Fruit fly (Drosophila melanogaster): ENCODE measurements around the gene CG33346.

dm6 chr3R:28620813-28621212, 48.2 kb upstream of the CG33346 start:
- TF ChIP-seq EcR (GFP tag; optimal IDR thresholded peaks at IDR 0.05) (no peak), CG8478 (optimal IDR thresholded peaks at IDR 0.05) (no peak), Dll (optimal IDR thresholded peaks at IDR 0.05) (no peak), psq (optimal IDR thresholded peaks at IDR 0.05) (no peak)
